Worm (Caenorhabditis elegans) whole organism, L3 larva: ENCODE results near the gene srh-28.

Source experiments
- R02D3.7 ChIP-seq: fragments of 150-350 bp; optimal IDR thresholded peaks from 2 replicates; lab custom pipeline; 2014; ENCODE audit warnings: missing biosample characterization, missing genetic modification characterization
- ZK546.5 ChIP-seq: sonication (generic microtip); optimal IDR thresholded peaks from 2 replicates; lab custom pipeline; 2017; ENCODE audit warnings: missing biosample characterization, missing genetic modification characterization
- ama-1 ChIP-seq: fragments of 150-350 bp; optimal IDR thresholded peaks from 2 replicates; lab custom pipeline; 2018
- egl-5 ChIP-seq: fragments of 150-350 bp; optimal IDR thresholded peaks from 2 replicates; lab custom pipeline; 2017; ENCODE audit warnings: missing biosample characterization, missing genetic modification reagents, missing genetic modification characterization, inconsistent platforms
- elt-3 ChIP-seq, 3 experiments: fragments of 150-350 bp in 1 of 3; sonication (generic microtip) in 2 of 3; optimal IDR thresholded peaks; 2 replicates in 2 of 3; 4 replicates in 1 of 3; lab custom pipeline; 2014 to 2017; ENCODE audit warnings: missing biosample characterization in 3 of 3, missing genetic modification characterization in 3 of 3
- eor-1 ChIP-seq, 2 experiments: fragments of 150-350 bp; optimal IDR thresholded peaks; 2 replicates each; lab custom pipeline; 2014 to 2018; ENCODE audit warnings: missing biosample characterization in 2 of 2, missing genetic modification characterization in 2 of 2
- fkh-10 ChIP-seq: sonication (generic microtip); optimal IDR thresholded peaks from 2 replicates; lab custom pipeline; 2017; ENCODE audit warnings: missing biosample characterization, missing genetic modification reagents, missing genetic modification characterization
- fos-1 ChIP-seq: fragments of 150-350 bp; optimal IDR thresholded peaks from 2 replicates; lab custom pipeline; 2014; ENCODE audit warnings: missing biosample characterization, missing genetic modification characterization
- lin-15B ChIP-seq: fragments of 150-350 bp; optimal IDR thresholded peaks from 2 replicates; lab custom pipeline; 2014; ENCODE audit warnings: missing biosample characterization, missing genetic modification characterization
- mdl-1 ChIP-seq: fragments of 150-350 bp; optimal IDR thresholded peaks from 2 replicates; lab custom pipeline; 2014; ENCODE audit warnings: missing biosample characterization, missing genetic modification characterization
- nhr-11 ChIP-seq: fragments of 150-350 bp; optimal IDR thresholded peaks from 2 replicates; lab custom pipeline; 2014; ENCODE audit warnings: missing biosample characterization, missing genetic modification characterization
- tbx-2 ChIP-seq: sonication (generic microtip); optimal IDR thresholded peaks from 2 replicates; lab custom pipeline; 2016; ENCODE audit warnings: mild to moderate bottlenecking, missing genetic modification characterization, missing compliant biosample characterization
- unc-39 ChIP-seq: sonication (generic microtip); optimal IDR thresholded peaks from 4 replicates; lab custom pipeline; 2017; ENCODE audit warnings: missing biosample characterization, missing genetic modification characterization
- unc-62 ChIP-seq: fragments of 150-350 bp; sonication (generic microtip); optimal IDR thresholded peaks from 4 replicates; lab custom pipeline; 2014; ENCODE audit warnings: missing biosample characterization, missing genetic modification reagents, missing genetic modification characterization

ce11 chrV:6784853-6785492 is 9.4 kb upstream of the srh-28 start, which contains the start of the genes spn-4 and spe-39:
- TF ChIP-seq fos-1 (tag; lab: Kevin White, UChicago), result no peak
- TF ChIP-seq lin-15B (tag; lab: Kevin White, UChicago), result peak; percentile 55
- TF ChIP-seq unc-62 (GFP tag; lab: Kevin White, UChicago), result no peak
- no peak for TF ChIP-seq mdl-1 (tag; lab: Kevin White, UChicago)
- TF ChIP-seq elt-3 (tag; optimal IDR thresholded peaks at IDR 0.05; lab: Kevin White, UChicago), result no peak
- TF ChIP-seq eor-1 (tag; optimal IDR thresholded peaks at IDR 0.05; lab: Kevin White, UChicago), result no peak
- TF ChIP-seq unc-39 (tag; lab: Kevin White, UChicago), result no peak
- peak; percentile 7 for TF ChIP-seq egl-5
- peak; percentile 66 for TF ChIP-seq R02D3.7 (tag; lab: Kevin White, UChicago)
- TF ChIP-seq fkh-10 (GFP tag; lab: Kevin White, UChicago), result no peak
- no peak for TF ChIP-seq tbx-2
- TF ChIP-seq ZK546.5, result no peak
- TF ChIP-seq nhr-11 (tag; lab: Kevin White, UChicago), result no peak
- no peak for TF ChIP-seq ama-1 (lab: Kevin White, UChicago)
